Worm (Caenorhabditis elegans) whole organism, mixed stage, embryonic: ENCODE results near the gene nhr-262.

ENCODE experiments used
- M03D4.4 ChIP-seq: sonication (generic microtip); optimal IDR thresholded peaks from 2 replicates; lab custom pipeline; 2017; ENCODE audit warnings: mild to moderate bottlenecking, missing genetic modification characterization, missing compliant biosample characterization
- bed-3 ChIP-seq: fragments of 200-800 bp; sonication (Bioruptor generic); optimal IDR thresholded peaks from 3 replicates; lab custom pipeline; 2018; ENCODE audit warnings: mild to moderate bottlenecking, missing genetic modification characterization, moderate library complexity, missing compliant biosample characterization
- blmp-1 ChIP-seq: fragments of 150-350 bp; optimal IDR thresholded peaks from 2 replicates; lab custom pipeline; 2014; ENCODE audit warnings: missing biosample characterization, missing genetic modification characterization
- ceh-39 ChIP-seq: fragments of 150-350 bp; optimal IDR thresholded peaks from 2 replicates; lab custom pipeline; 2014; ENCODE audit warnings: missing biosample characterization, missing genetic modification characterization
- ceh-43 ChIP-seq: fragments of 200-800 bp; sonication (Bioruptor generic); optimal IDR thresholded peaks from 2 replicates; lab custom pipeline; 2018; ENCODE audit warnings: mild to moderate bottlenecking, missing genetic modification characterization, moderate library complexity, missing compliant biosample characterization
- ceh-83 ChIP-seq: fragments of 200-800 bp; sonication (Bioruptor generic); optimal IDR thresholded peaks from 2 replicates; lab custom pipeline; 2018; ENCODE audit warnings: mild to moderate bottlenecking, missing genetic modification characterization, missing compliant biosample characterization
- cnd-1 ChIP-seq: fragments of 200-800 bp; sonication (Bioruptor generic); optimal IDR thresholded peaks from 2 replicates; lab custom pipeline; 2018; ENCODE audit warnings: mild to moderate bottlenecking, missing genetic modification characterization, missing compliant biosample characterization
- drap-1 ChIP-seq: fragments of 200-800 bp; sonication (Bioruptor generic); optimal IDR thresholded peaks from 3 replicates; lab custom pipeline; 2018; ENCODE audit warnings: mild to moderate bottlenecking, missing genetic modification characterization, missing compliant biosample characterization
- elt-3 ChIP-seq: fragments of 150-350 bp; optimal IDR thresholded peaks from 2 replicates; lab custom pipeline; 2014; ENCODE audit warnings: missing biosample characterization, missing genetic modification characterization
- flh-1 ChIP-seq: fragments of 200-800 bp; sonication (Bioruptor generic); optimal IDR thresholded peaks from 2 replicates; lab custom pipeline; 2018; ENCODE audit warnings: mild to moderate bottlenecking, missing genetic modification characterization, moderate library complexity, missing compliant biosample characterization
- ham-2 ChIP-seq: fragments of 200-800 bp; sonication (Bioruptor generic); optimal IDR thresholded peaks from 2 replicates; lab custom pipeline; 2018; ENCODE audit warnings: mild to moderate bottlenecking, missing genetic modification characterization, missing compliant biosample characterization
- lin-13 ChIP-seq: fragments of 150-350 bp; optimal IDR thresholded peaks from 2 replicates; lab custom pipeline; 2014; ENCODE audit warnings: missing biosample characterization, missing genetic modification characterization
- lin-32 ChIP-seq: fragments of 200-800 bp; sonication (Bioruptor generic); optimal IDR thresholded peaks from 2 replicates; lab custom pipeline; 2018; ENCODE audit warnings: mild to moderate bottlenecking, missing genetic modification characterization, missing compliant biosample characterization
- lsy-2 ChIP-seq: fragments of 150-350 bp; optimal IDR thresholded peaks from 2 replicates; lab custom pipeline; 2014; ENCODE audit warnings: missing biosample characterization, missing genetic modification characterization
- mab-5 ChIP-seq: fragments of 150-350 bp; optimal IDR thresholded peaks from 2 replicates; lab custom pipeline; 2014; ENCODE audit warnings: missing biosample characterization, missing genetic modification characterization
- mep-1 ChIP-seq: fragments of 150-350 bp; optimal IDR thresholded peaks from 2 replicates; lab custom pipeline; 2017; ENCODE audit warnings: missing biosample characterization, missing genetic modification reagents, missing genetic modification characterization, inconsistent platforms
- mls-2 ChIP-seq: sonication (generic microtip); optimal IDR thresholded peaks from 2 replicates; lab custom pipeline; 2016; ENCODE audit warnings: mild to moderate bottlenecking, missing genetic modification characterization, moderate library complexity, missing compliant biosample characterization
- nhr-12 ChIP-seq: fragments of 150-350 bp; optimal IDR thresholded peaks from 2 replicates; lab custom pipeline; 2014; ENCODE audit warnings: missing biosample characterization, missing genetic modification characterization
- nhr-2 ChIP-seq: fragments of 150-350 bp; optimal IDR thresholded peaks from 2 replicates; lab custom pipeline; 2014; ENCODE audit warnings: missing biosample characterization, missing genetic modification characterization
- nhr-237 ChIP-seq: fragments of 150-350 bp; optimal IDR thresholded peaks from 2 replicates; lab custom pipeline; 2014; ENCODE audit warnings: missing biosample characterization, missing genetic modification characterization
- nhr-76 ChIP-seq: sonication (generic microtip); optimal IDR thresholded peaks from 2 replicates; lab custom pipeline; 2017; ENCODE audit warnings: missing biosample characterization, missing genetic modification characterization
- pha-4 ChIP-seq: fragments of 150-350 bp; optimal IDR thresholded peaks from 2 replicates; lab custom pipeline; 2018; ENCODE audit warnings: missing biosample characterization, missing genetic modification reagents, missing genetic modification characterization
- sem-2 ChIP-seq: fragments of 200-800 bp; sonication (Bioruptor generic); optimal IDR thresholded peaks from 2 replicates; lab custom pipeline; 2018; ENCODE audit warnings: mild to moderate bottlenecking, missing genetic modification characterization, missing compliant biosample characterization
- snpc-4 ChIP-seq: fragments of 150-350 bp; optimal IDR thresholded peaks from 2 replicates; lab custom pipeline; 2014; ENCODE audit warnings: missing biosample characterization, missing genetic modification characterization
- sptf-1 ChIP-seq: sonication (generic microtip); optimal IDR thresholded peaks from 2 replicates; lab custom pipeline; 2017; ENCODE audit warnings: mild to moderate bottlenecking, missing genetic modification characterization, moderate library complexity, missing compliant biosample characterization
- tbx-8 ChIP-seq: fragments of 200-800 bp; sonication (Bioruptor generic); optimal IDR thresholded peaks from 2 replicates; lab custom pipeline; 2018; ENCODE audit warnings: mild to moderate bottlenecking, missing genetic modification characterization, moderate library complexity, missing compliant biosample characterization
- unc-120 ChIP-seq: sonication (generic microtip); optimal IDR thresholded peaks from 2 replicates; lab custom pipeline; 2017; ENCODE audit warnings: missing genetic modification characterization, missing compliant biosample characterization; ENCODE audit not compliant: poor library complexity, severe bottlenecking
- unc-39 ChIP-seq: fragments of 150-350 bp; optimal IDR thresholded peaks from 2 replicates; lab custom pipeline; 2014; ENCODE audit warnings: missing biosample characterization, missing genetic modification characterization
- unc-62 ChIP-seq: fragments of 150-350 bp; optimal IDR thresholded peaks from 2 replicates; lab custom pipeline; 2014; ENCODE audit warnings: missing biosample characterization, missing genetic modification reagents, missing genetic modification characterization
- zip-8 ChIP-seq: fragments of 150-350 bp; optimal IDR thresholded peaks from 2 replicates; lab custom pipeline; 2014; ENCODE audit warnings: missing biosample characterization, missing genetic modification characterization
- ztf-11 ChIP-seq: fragments of 150-350 bp; optimal IDR thresholded peaks from 2 replicates; lab custom pipeline; 2014; ENCODE audit warnings: missing biosample characterization, missing genetic modification characterization

Gene nhr-262

ce11 chrV:16904612-16905011 lies at the start of gene nhr-262:
nhr-262 (plus strand) TSS chrV:16904912.
- no peak for TF ChIP-seq sem-2 (GFP tag; lab: Kevin White, UChicago)
- TF ChIP-seq mls-2 (tag; lab: Kevin White, UChicago), result no peak
- no peak for TF ChIP-seq unc-120 (tag; lab: Kevin White, UChicago)
- no peak for TF ChIP-seq ceh-83 (GFP tag; lab: Kevin White, UChicago)
- TF ChIP-seq blmp-1 (tag; lab: Kevin White, UChicago), result no peak
- TF ChIP-seq pha-4 (tag; lab: Kevin White, UChicago), result no peak
- no peak for TF ChIP-seq unc-39 (tag; lab: Kevin White, UChicago)
- no peak for TF ChIP-seq sptf-1 (tag; lab: Kevin White, UChicago)
- TF ChIP-seq mab-5 (tag; lab: Kevin White, UChicago), result no peak
- no peak for TF ChIP-seq nhr-12 (tag; lab: Kevin White, UChicago)
- no peak for TF ChIP-seq unc-62 (GFP tag; lab: Kevin White, UChicago)
- TF ChIP-seq snpc-4 (tag; lab: Kevin White, UChicago), result no peak
- TF ChIP-seq ceh-39 (tag; lab: Kevin White, UChicago), result no peak
- TF ChIP-seq nhr-2 (tag; lab: Kevin White, UChicago), result no peak
- TF ChIP-seq tbx-8, result no peak
- no peak for TF ChIP-seq lsy-2 (tag; lab: Kevin White, UChicago)
- no peak for TF ChIP-seq ztf-11 (tag; lab: Kevin White, UChicago)
- TF ChIP-seq zip-8 (tag; lab: Kevin White, UChicago), result no peak
- no peak for TF ChIP-seq mep-1 (tag; lab: Kevin White, UChicago)
- no peak for TF ChIP-seq ceh-43

ce11 chrV:16857977-16858479 lies 46.7 kb upstream of the nhr-262 start, which contains the start of the genes clec-31 and clec-22:
clec-31 (minus strand) TSS chrV:16858077.
clec-22 (plus strand) TSS chrV:16858429.
- TF ChIP-seq lin-13 (tag; lab: Kevin White, UChicago) (no peak), flh-1 (GFP tag; lab: Kevin White, UChicago) (no peak), snpc-4 (tag; lab: Kevin White, UChicago) (no peak), blmp-1 (tag; lab: Kevin White, UChicago) (no peak), nhr-76 (tag; lab: Kevin White, UChicago) (no peak), cnd-1 (tag; lab: Kevin White, UChicago) (no peak), pha-4 (tag; lab: Kevin White, UChicago) (no peak), M03D4.4 (tag; lab: Kevin White, UChicago) (no peak), drap-1 (GFP tag; lab: Kevin White, UChicago) (no peak), ceh-39 (tag; lab: Kevin White, UChicago) (no peak), mep-1 (tag; lab: Kevin White, UChicago) (no peak), elt-3 (tag; lab: Kevin White, UChicago) (no peak)
- TF ChIP-seq, all 35 proteins: peak for 0

DNA sequence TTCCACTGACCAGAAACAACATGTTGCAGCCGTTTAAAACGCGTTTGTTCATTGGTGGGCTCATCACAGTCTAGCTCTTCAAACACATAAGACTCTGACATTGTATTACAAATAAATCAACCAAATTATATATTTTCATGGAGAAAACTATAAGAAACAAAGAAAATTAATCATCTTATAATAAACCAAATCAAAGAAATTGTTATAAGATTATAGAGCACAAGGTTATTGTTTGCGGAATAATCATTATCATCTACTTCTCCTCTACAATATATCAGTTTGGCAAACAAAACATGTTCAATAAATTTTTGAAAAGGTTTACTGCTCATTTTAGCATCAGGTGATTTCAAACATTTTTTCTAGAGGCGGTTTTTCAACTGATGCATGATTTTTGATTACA lies 43.0 kb upstream of the nhr-262 start, which contains the start of the genes clec-32 and clec-24:
TSS of gene clec-32 (minus strand) at position 101 of the 400 bp plus-strand sequence.
TSS of gene clec-24 (plus strand) at position 294 of the 400 bp plus-strand sequence.
- TF ChIP-seq zip-8 (tag; lab: Kevin White, UChicago) (no peak), lin-13 (tag; lab: Kevin White, UChicago) (no peak), cnd-1 (tag; lab: Kevin White, UChicago) (no peak), bed-3 (GFP tag; lab: Kevin White, UChicago) (no peak), nhr-237 (tag; lab: Kevin White, UChicago) (no peak), flh-1 (GFP tag; lab: Kevin White, UChicago) (no peak), pha-4 (tag; lab: Kevin White, UChicago) (no peak), ham-2 (GFP tag; lab: Kevin White, UChicago) (no peak), sptf-1 (tag; lab: Kevin White, UChicago) (no peak), ceh-43 (no peak), snpc-4 (tag; lab: Kevin White, UChicago) (no peak), unc-62 (GFP tag; lab: Kevin White, UChicago) (no peak), nhr-12 (tag; lab: Kevin White, UChicago) (no peak), unc-39 (tag; lab: Kevin White, UChicago) (no peak), M03D4.4 (tag; lab: Kevin White, UChicago) (no peak), unc-120 (tag; lab: Kevin White, UChicago) (no peak), lin-32 (GFP tag; lab: Kevin White, UChicago) (no peak), mab-5 (tag; lab: Kevin White, UChicago) (no peak)

DNA sequence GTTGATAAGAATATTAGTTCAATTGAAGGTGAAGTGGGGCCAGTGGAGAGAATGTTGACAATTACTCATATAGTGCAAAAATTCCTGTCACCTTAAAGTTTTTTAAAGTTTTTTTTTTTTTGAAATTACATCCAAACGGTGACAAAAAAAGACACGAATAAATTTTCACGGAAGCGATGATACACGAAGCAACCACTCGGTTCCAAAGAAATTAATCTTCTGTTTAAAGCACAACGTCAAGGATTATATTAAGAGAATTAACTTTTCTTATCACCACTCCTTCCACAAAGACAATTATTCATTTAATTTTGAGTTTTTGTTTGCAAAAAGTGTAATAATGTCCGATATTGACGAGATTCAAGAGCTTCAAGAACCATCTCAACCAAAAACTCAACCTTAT lies 39.3 kb upstream of the nhr-262 start, which contains the start of gene clec-28:
TSS of gene clec-28 (plus strand) at position 301 of the 400 bp plus-strand sequence.
- TF ChIP-seq unc-39 (tag; lab: Kevin White, UChicago), result no peak
